Worm (Caenorhabditis elegans) whole organism, L2 larva: ENCODE data around the gene set-2.

Experiments
- C34F6.9 ChIP-seq: fragments of 150-350 bp; optimal IDR thresholded peaks from 2 replicates; lab custom pipeline; 2014; ENCODE audit warnings: missing biosample characterization, missing genetic modification characterization
- F13H6.1 ChIP-seq: sonication (generic microtip); optimal IDR thresholded peaks from 2 replicates; lab custom pipeline; 2016; ENCODE audit warnings: missing genetic modification characterization, missing compliant biosample characterization
- R02D3.7 ChIP-seq: fragments of 150-350 bp; optimal IDR thresholded peaks from 2 replicates; lab custom pipeline; 2014; ENCODE audit warnings: missing biosample characterization, missing genetic modification characterization
- aly-2 ChIP-seq: fragments of 150-350 bp; optimal IDR thresholded peaks from 2 replicates; lab custom pipeline; 2014; ENCODE audit warnings: missing biosample characterization, missing genetic modification characterization
- blmp-1 ChIP-seq: sonication (generic microtip); optimal IDR thresholded peaks from 2 replicates; lab custom pipeline; 2017; ENCODE audit warnings: missing genetic modification characterization, mild to moderate bottlenecking, missing compliant biosample characterization, antibody characterized with exemption, moderate library complexity; ENCODE audit not compliant: insufficient read depth
- crh-2 ChIP-seq: sonication (generic microtip); optimal IDR thresholded peaks from 2 replicates; lab custom pipeline; 2017; ENCODE audit warnings: missing biosample characterization, missing genetic modification characterization
- elt-1 ChIP-seq: fragments of 150-350 bp; optimal IDR thresholded peaks from 2 replicates; lab custom pipeline; 2014; ENCODE audit warnings: missing biosample characterization, missing genetic modification characterization
- fos-1 ChIP-seq: fragments of 150-350 bp; optimal IDR thresholded peaks from 2 replicates; lab custom pipeline; 2014; ENCODE audit warnings: missing biosample characterization, missing genetic modification characterization
- gmeb-1 ChIP-seq: fragments of 150-350 bp; optimal IDR thresholded peaks from 2 replicates; lab custom pipeline; 2014; ENCODE audit warnings: missing biosample characterization, missing genetic modification characterization
- lin-13 ChIP-seq: fragments of 150-350 bp; optimal IDR thresholded peaks from 2 replicates; lab custom pipeline; 2014; ENCODE audit warnings: missing biosample characterization, missing genetic modification reagents, missing genetic modification characterization
- lsy-2 ChIP-seq, 2 experiments: fragments of 150-350 bp in 1 of 2; sonication (generic microtip) in 1 of 2; optimal IDR thresholded peaks; 2 replicates each; lab custom pipeline; 2014 to 2017; ENCODE audit warnings: missing biosample characterization in 2 of 2, missing genetic modification characterization in 2 of 2
- mbf-1 ChIP-seq: sonication (generic microtip); optimal IDR thresholded peaks from 2 replicates; lab custom pipeline; 2017; ENCODE audit warnings: missing biosample characterization, missing genetic modification characterization
- nhr-10 ChIP-seq: sonication (generic microtip); optimal IDR thresholded peaks from 2 replicates; lab custom pipeline; 2017; ENCODE audit warnings: missing biosample characterization, missing genetic modification characterization
- nhr-12 ChIP-seq: fragments of 150-350 bp; optimal IDR thresholded peaks from 2 replicates; lab custom pipeline; 2014; ENCODE audit warnings: missing biosample characterization, missing genetic modification characterization
- nhr-129 ChIP-seq: fragments of 150-350 bp; optimal IDR thresholded peaks from 2 replicates; lab custom pipeline; 2014; ENCODE audit warnings: missing biosample characterization, missing genetic modification characterization
- nhr-21 ChIP-seq: fragments of 150-350 bp; optimal IDR thresholded peaks from 2 replicates; lab custom pipeline; 2014; ENCODE audit warnings: missing biosample characterization, missing genetic modification characterization
- nhr-23 ChIP-seq: fragments of 150-350 bp; optimal IDR thresholded peaks from 2 replicates; lab custom pipeline; 2014; ENCODE audit warnings: missing biosample characterization, missing genetic modification reagents, missing genetic modification characterization
- nhr-25 ChIP-seq: fragments of 150-350 bp; sonication (generic microtip); optimal IDR thresholded peaks from 3 replicates; lab custom pipeline; 2014; ENCODE audit warnings: missing biosample characterization, missing genetic modification characterization
- nhr-6 ChIP-seq: fragments of 150-350 bp; optimal IDR thresholded peaks from 2 replicates; lab custom pipeline; 2014; ENCODE audit warnings: missing biosample characterization, missing genetic modification characterization
- sem-4 ChIP-seq: fragments of 150-350 bp; optimal IDR thresholded peaks from 2 replicates; lab custom pipeline; 2014; ENCODE audit warnings: missing biosample characterization, missing genetic modification reagents, missing genetic modification characterization
- skn-1 ChIP-seq: sonication (generic microtip); optimal IDR thresholded peaks from 2 replicates; lab custom pipeline; 2017; ENCODE audit warnings: missing biosample characterization, missing genetic modification characterization
- sma-3 ChIP-seq: sonication (generic microtip); optimal IDR thresholded peaks from 2 replicates; lab custom pipeline; 2016; ENCODE audit warnings: missing genetic modification reagents, missing genetic modification characterization, missing compliant biosample characterization
- sma-9 ChIP-seq, 2 experiments: fragments of 150-350 bp in 1 of 2; sonication (generic microtip) in 1 of 2; optimal IDR thresholded peaks; 2 replicates each; lab custom pipeline; 2014 to 2016; ENCODE audit warnings: missing genetic modification characterization in 2 of 2, mild to moderate bottlenecking in 1 of 2, missing biosample characterization in 1 of 2, missing compliant biosample characterization in 1 of 2, missing genetic modification reagents in 1 of 2, moderate library complexity in 1 of 2
- snpc-4 ChIP-seq: fragments of 150-350 bp; optimal IDR thresholded peaks from 2 replicates; lab custom pipeline; 2014; ENCODE audit warnings: missing biosample characterization, missing genetic modification characterization
- unc-55 ChIP-seq: fragments of 150-350 bp; sonication (generic microtip); optimal IDR thresholded peaks from 3 replicates; lab custom pipeline; 2014; ENCODE audit warnings: missing biosample characterization, missing genetic modification reagents, missing genetic modification characterization
- zag-1 ChIP-seq: fragments of 150-350 bp; optimal IDR thresholded peaks from 2 replicates; lab custom pipeline; 2014; ENCODE audit warnings: missing biosample characterization, missing genetic modification characterization
- ztf-11 ChIP-seq: sonication (generic microtip); optimal IDR thresholded peaks from 2 replicates; lab custom pipeline; 2017; ENCODE audit warnings: missing biosample characterization, missing genetic modification characterization
- ztf-4 ChIP-seq: fragments of 150-350 bp; optimal IDR thresholded peaks from 2 replicates; lab custom pipeline; 2014; ENCODE audit warnings: missing biosample characterization, missing genetic modification characterization

set-2 gene

DNA sequence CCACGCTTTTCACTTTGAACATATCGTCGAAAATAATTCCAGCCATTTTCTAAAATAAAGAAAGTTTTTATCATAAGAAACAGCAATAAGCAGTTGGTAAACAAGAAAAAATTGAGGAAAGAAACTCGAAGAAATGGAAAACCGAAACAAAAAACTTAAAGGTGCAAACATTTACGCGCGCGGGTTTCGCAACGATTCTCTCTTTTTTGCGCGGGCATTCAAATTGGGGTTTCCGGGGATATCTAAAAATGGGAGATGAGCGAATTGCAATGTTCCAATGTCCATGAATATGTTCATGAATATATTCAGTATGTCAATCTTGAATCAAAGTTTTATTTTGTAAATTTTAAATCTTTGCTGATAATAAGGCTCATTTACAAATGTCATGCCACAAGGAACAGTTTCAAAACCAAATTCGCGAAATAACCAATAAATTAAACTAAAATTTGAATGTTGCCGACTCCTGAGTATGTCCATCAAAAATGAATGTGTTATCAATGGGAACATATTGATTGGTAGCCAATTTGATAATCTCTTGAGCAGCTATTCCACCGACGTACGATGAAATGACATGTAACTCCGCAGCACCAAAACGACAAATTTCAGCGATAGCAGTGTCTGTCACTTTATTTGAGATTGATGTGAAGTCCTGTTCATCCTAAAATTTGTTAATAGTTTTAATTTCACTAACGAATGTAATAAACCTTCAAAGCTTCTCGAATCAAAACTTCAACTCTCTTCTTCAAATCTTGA lies 11.9 kb downstream of the set-2 start, which contains the start of gene rpb-8 (continued):
- TF ChIP-seq gmeb-1 (tag; lab: Kevin White, UChicago) (peak; percentile 89), fos-1 (tag; lab: Kevin White, UChicago) (peak; percentile 29), unc-55 (GFP tag; lab: Kevin White, UChicago) (peak; percentile 90), sem-4 (tag; lab: Kevin White, UChicago) (no peak), ztf-11 (tag; lab: Kevin White, UChicago) (no peak)

DNA sequence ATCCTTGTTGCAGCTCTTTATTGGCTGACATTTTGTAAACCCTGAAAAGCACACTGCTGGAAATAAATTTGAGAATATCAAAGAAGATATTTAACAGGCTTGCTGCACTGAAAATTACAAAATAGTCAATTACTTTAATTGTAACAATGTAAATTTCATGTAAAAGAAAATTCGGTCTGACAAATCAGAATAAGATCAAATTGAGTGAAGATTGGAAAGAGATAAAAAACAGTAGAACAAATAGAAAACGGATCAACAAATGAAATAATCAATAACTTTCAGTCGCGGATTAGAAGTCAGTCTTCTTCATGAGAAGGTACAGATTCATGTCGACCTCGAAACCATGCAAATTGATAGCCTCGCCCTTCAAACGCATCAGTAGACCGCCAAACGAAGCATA lies 12.9 kb downstream of the set-2 start, which contains the start of gene rars-1:
Gene rars-1, minus strand, starts transcription at position 101 of the 400 bp plus-strand sequence.
- no peak for TF ChIP-seq lsy-2 (tag; optimal IDR thresholded peaks at IDR 0.05; lab: Kevin White, UChicago)
- no peak for TF ChIP-seq R02D3.7 (tag; lab: Kevin White, UChicago)
- TF ChIP-seq unc-55 (GFP tag; lab: Kevin White, UChicago), result no peak
- TF ChIP-seq lin-13 (GFP tag; lab: Kevin White, UChicago), result no peak
- no peak for TF ChIP-seq zag-1 (tag; lab: Kevin White, UChicago)
- no peak for TF ChIP-seq elt-1 (tag; lab: Kevin White, UChicago)
- no peak for TF ChIP-seq aly-2 (tag; lab: Kevin White, UChicago)
- TF ChIP-seq nhr-6 (tag; lab: Kevin White, UChicago), result no peak
- TF ChIP-seq, all 48 proteins: peak for 0

- TF ChIP-seq aly-2 (tag; lab: Kevin White, UChicago) (no peak), nhr-12 (tag; lab: Kevin White, UChicago) (no peak), skn-1 (tag; lab: Kevin White, UChicago) (no peak), snpc-4 (tag; lab: Kevin White, UChicago) (no peak), crh-2 (tag; lab: Kevin White, UChicago) (no peak), ztf-4 (no peak), C34F6.9 (tag; lab: Kevin White, UChicago) (no peak)
Observed at ce11 chrIII:4913736-4914135, 16.3 kb downstream of the set-2 start.

- TF ChIP-seq lsy-2 (tag; optimal IDR thresholded peaks at IDR 0.05; lab: Kevin White, UChicago) (peak; percentile 43 to 73), sem-4 (tag; lab: Kevin White, UChicago) (no peak), sma-3 (GFP tag; lab: Kevin White, UChicago) (peak; percentile 75), fos-1 (tag; lab: Kevin White, UChicago) (peak; percentile 11), unc-55 (GFP tag; lab: Kevin White, UChicago) (peak; percentile 74), nhr-10 (tag; lab: Kevin White, UChicago) (no peak), mbf-1 (tag; lab: Kevin White, UChicago) (no peak), blmp-1 (tag; lab: Kevin White, UChicago) (no peak), crh-2 (tag; lab: Kevin White, UChicago) (peak; percentile 66), skn-1 (tag; lab: Kevin White, UChicago) (no peak), gmeb-1 (tag; lab: Kevin White, UChicago) (peak; percentile 53), F13H6.1 (peak; percentile 68), nhr-21 (no peak), elt-1 (tag; lab: Kevin White, UChicago) (no peak), sma-9 (GFP tag; optimal IDR thresholded peaks at IDR 0.05; lab: Kevin White, UChicago) (peak; percentile 67), sma-9 (tag; optimal IDR thresholded peaks at IDR 0.05; lab: Kevin White, UChicago) (no peak), nhr-25 (tag; lab: Kevin White, UChicago) (peak; percentile 44), C34F6.9 (tag; lab: Kevin White, UChicago) (peak; percentile 68), lin-13 (GFP tag; lab: Kevin White, UChicago) (peak; percentile 41)
Observed at ce11 chrIII:4912317-4912716, 17.7 kb downstream of the set-2 start, which contains the start of the genes F26F4.9 and cee-1. Gene F26F4.9, minus strand, starts transcription at chrIII:4912521. Gene cee-1, plus strand, starts transcription at chrIII:4912699.

- TF ChIP-seq nhr-23 (tag; lab: Kevin White, UChicago), result no peak
- no peak for TF ChIP-seq C34F6.9 (tag; lab: Kevin White, UChicago)
- TF ChIP-seq elt-1 (tag; lab: Kevin White, UChicago), result no peak
- no peak for TF ChIP-seq nhr-129 (tag; lab: Kevin White, UChicago)
- no peak for TF ChIP-seq nhr-10 (tag; lab: Kevin White, UChicago)
Observed at ce11 chrIII:4910956-4911355, 19.0 kb downstream of the set-2 start, which contains the start of gene F26F4.2. Gene F26F4.2, plus strand, starts transcription at chrIII:4911256.
